Fruit fly (Drosophila melanogaster): ENCODE measurements around the gene CG14354.

DNA sequence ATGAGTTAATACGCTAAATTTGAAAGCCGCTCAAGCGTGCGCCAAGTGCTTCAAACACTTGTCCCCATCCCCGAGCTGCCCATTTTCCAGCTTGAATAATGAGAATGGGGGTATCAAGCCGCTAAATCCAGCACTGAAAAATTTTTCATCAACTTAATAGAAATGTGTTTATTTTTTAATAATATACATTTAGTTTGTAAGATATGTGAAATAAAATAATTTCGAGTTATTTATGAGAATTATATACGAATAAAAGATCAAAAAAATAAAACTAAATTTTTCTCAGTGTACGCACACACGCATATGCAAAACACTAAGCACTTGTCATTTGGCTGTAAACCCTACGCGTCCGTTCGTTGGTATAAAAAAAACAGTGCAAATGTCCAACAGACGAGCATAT, 39.5 kb downstream of the CG14354 start:
- TF ChIP-seq tai (GFP tag; optimal IDR thresholded peaks at IDR 0.05) (no peak), GATAd (GFP tag; optimal IDR thresholded peaks at IDR 0.05) (no peak), h (GFP tag; optimal IDR thresholded peaks at IDR 0.05) (no peak), dl (GFP tag; optimal IDR thresholded peaks at IDR 0.05; ENCODE audit: insufficient read depth in 1 of 2, partially characterized antibody in 2 of 2) (no peak)

All from whole organism, wandering third instar larva.